Worm (Caenorhabditis elegans) whole organism, L1 larva: ENCODE measurements around the gene nhr-204.

Source experiments
- C34B4.2 ChIP-seq: sonication (generic microtip); optimal IDR thresholded peaks from 2 replicates; lab custom pipeline; 2017; ENCODE audit warnings: mild to moderate bottlenecking, missing genetic modification characterization, missing compliant biosample characterization
- aha-1 ChIP-seq: fragments of 150-350 bp; optimal IDR thresholded peaks from 2 replicates; lab custom pipeline; 2014; ENCODE audit warnings: missing biosample characterization, missing genetic modification characterization
- blmp-1 ChIP-seq: fragments of 150-350 bp; optimal IDR thresholded peaks from 2 replicates; lab custom pipeline; 2014; ENCODE audit warnings: missing biosample characterization, missing genetic modification characterization
- ceh-8 ChIP-seq: fragments of 200-800 bp; sonication (Bioruptor generic); optimal IDR thresholded peaks from 2 replicates; lab custom pipeline; 2018; ENCODE audit warnings: mild to moderate bottlenecking, missing genetic modification characterization, moderate library complexity, missing compliant biosample characterization
- dsc-1 ChIP-seq: sonication (generic microtip); optimal IDR thresholded peaks from 2 replicates; lab custom pipeline; 2016; ENCODE audit warnings: mild to moderate bottlenecking, missing genetic modification characterization, missing compliant biosample characterization
- efl-1 ChIP-seq, 4 experiments: fragments of 150-350 bp; optimal IDR thresholded peaks in 3 of 4; peaks in 1 of 4; 1 replicate in 1 of 4; 2 replicates in 3 of 4; lab custom pipeline; 2014; ENCODE audit warnings: missing biosample characterization in 2 of 4, missing genetic modification characterization in 2 of 4, missing genetic modification reagents in 2 of 4
- elt-3 ChIP-seq, 6 experiments: fragments of 150-350 bp in 1 of 6; sonication (generic microtip); optimal IDR thresholded peaks; 2 replicates each; lab custom pipeline; 2017 to 2018; ENCODE audit warnings: missing biosample characterization in 6 of 6, missing genetic modification characterization in 6 of 6, inconsistent platforms in 1 of 6
- ets-5 ChIP-seq: fragments of 200-800 bp; sonication (Bioruptor generic); IDR thresholded peaks from 2 replicates; pipeline ENCODE4 v1.3.6; 2022; ENCODE audit warnings: missing genetic modification characterization, missing compliant biosample characterization
- fkh-8 ChIP-seq: sonication (generic microtip); optimal IDR thresholded peaks from 2 replicates; lab custom pipeline; 2016; ENCODE audit warnings: mild to moderate bottlenecking, missing genetic modification characterization, missing compliant biosample characterization
- fos-1 ChIP-seq: fragments of 150-350 bp; optimal IDR thresholded peaks from 2 replicates; lab custom pipeline; 2014; ENCODE audit warnings: missing biosample characterization, missing genetic modification characterization
- hlh-4 ChIP-seq: sonication (generic microtip); optimal IDR thresholded peaks from 2 replicates; lab custom pipeline; 2016; ENCODE audit warnings: mild to moderate bottlenecking, missing genetic modification characterization, missing compliant biosample characterization
- isw-1 ChIP-seq: fragments of 200-800 bp; sonication (Bioruptor generic); IDR thresholded peaks from 2 replicates; pipeline ENCODE4 v1.3.6; 2022; ENCODE audit warnings: missing genetic modification characterization, missing compliant biosample characterization
- lin-39 ChIP-seq: fragments of 150-350 bp; optimal IDR thresholded peaks from 2 replicates; lab custom pipeline; 2014; ENCODE audit warnings: missing biosample characterization, missing genetic modification reagents, missing genetic modification characterization
- mdl-1 ChIP-seq, 2 experiments: fragments of 150-350 bp; optimal IDR thresholded peaks; 2 replicates each; lab custom pipeline; 2014 to 2017; ENCODE audit warnings: missing biosample characterization in 2 of 2, missing genetic modification characterization in 2 of 2, inconsistent platforms in 1 of 2
- mef-2 ChIP-seq: fragments of 150-350 bp; optimal IDR thresholded peaks from 2 replicates; lab custom pipeline; 2014; ENCODE audit warnings: missing biosample characterization, missing genetic modification characterization
- mep-1 ChIP-seq: fragments of 150-350 bp; optimal IDR thresholded peaks from 2 replicates; lab custom pipeline; 2014; ENCODE audit warnings: missing biosample characterization, missing genetic modification characterization
- nhr-71 ChIP-seq: sonication (generic microtip); optimal IDR thresholded peaks from 2 replicates; lab custom pipeline; 2016; ENCODE audit warnings: mild to moderate bottlenecking, missing genetic modification characterization, moderate library complexity, missing compliant biosample characterization
- nhr-84 ChIP-seq: sonication (generic microtip); optimal IDR thresholded peaks from 2 replicates; lab custom pipeline; 2017; ENCODE audit warnings: missing biosample characterization, missing genetic modification characterization
- nhr-85 ChIP-seq: sonication (generic microtip); peaks from one replicate; lab custom pipeline; 2016; ENCODE audit warnings: missing genetic modification characterization, inconsistent platforms, missing compliant biosample characterization
- nhr-90 ChIP-seq: sonication (generic microtip); optimal IDR thresholded peaks from 2 replicates; lab custom pipeline; 2016; ENCODE audit warnings: mild to moderate bottlenecking, missing genetic modification characterization, missing compliant biosample characterization; ENCODE audit not compliant: poor library complexity
- pag-3 ChIP-seq: sonication (generic microtip); optimal IDR thresholded peaks from 2 replicates; lab custom pipeline; 2017; ENCODE audit warnings: missing genetic modification characterization, mild to moderate bottlenecking, missing compliant biosample characterization, antibody characterized with exemption, borderline replicate concordance; ENCODE audit not compliant: insufficient read depth
- pqm-1 ChIP-seq: sonication (generic microtip); optimal IDR thresholded peaks from 3 replicates; lab custom pipeline; 2017; ENCODE audit warnings: missing biosample characterization, missing genetic modification characterization
- skn-1 ChIP-seq: fragments of 150-350 bp; optimal IDR thresholded peaks from 2 replicates; lab custom pipeline; 2014; ENCODE audit warnings: missing biosample characterization, missing genetic modification characterization
- sptf-1 ChIP-seq: fragments of 150-350 bp; optimal IDR thresholded peaks from 2 replicates; lab custom pipeline; 2014; ENCODE audit warnings: missing biosample characterization, missing genetic modification characterization
- sup-37 ChIP-seq: fragments of 200-800 bp; sonication (Bioruptor generic); optimal IDR thresholded peaks from 2 replicates; lab custom pipeline; 2018; ENCODE audit warnings: mild to moderate bottlenecking, missing genetic modification characterization, missing compliant biosample characterization
- tbx-2 ChIP-seq: sonication (generic microtip); optimal IDR thresholded peaks from 2 replicates; lab custom pipeline; 2016; ENCODE audit warnings: missing genetic modification characterization, missing compliant biosample characterization
- unc-130 ChIP-seq: fragments of 150-350 bp; optimal IDR thresholded peaks from 2 replicates; lab custom pipeline; 2017; ENCODE audit warnings: missing biosample characterization, missing genetic modification characterization, inconsistent platforms
- unc-86 ChIP-seq: sonication (generic microtip); optimal IDR thresholded peaks from 2 replicates; lab custom pipeline; 2016; ENCODE audit warnings: missing genetic modification characterization, missing compliant biosample characterization
- vab-15 ChIP-seq: sonication (generic microtip); optimal IDR thresholded peaks from 2 replicates; lab custom pipeline; 2017; ENCODE audit warnings: missing genotype, mild to moderate bottlenecking, missing genetic modification characterization, missing compliant biosample characterization
- ztf-11 ChIP-seq, 2 experiments: sonication (generic microtip); optimal IDR thresholded peaks; 2 replicates each; lab custom pipeline; 2016 to 2017; ENCODE audit warnings: missing genetic modification characterization in 2 of 2, missing biosample characterization in 1 of 2, missing compliant biosample characterization in 1 of 2

The nhr-204 gene

DNA sequence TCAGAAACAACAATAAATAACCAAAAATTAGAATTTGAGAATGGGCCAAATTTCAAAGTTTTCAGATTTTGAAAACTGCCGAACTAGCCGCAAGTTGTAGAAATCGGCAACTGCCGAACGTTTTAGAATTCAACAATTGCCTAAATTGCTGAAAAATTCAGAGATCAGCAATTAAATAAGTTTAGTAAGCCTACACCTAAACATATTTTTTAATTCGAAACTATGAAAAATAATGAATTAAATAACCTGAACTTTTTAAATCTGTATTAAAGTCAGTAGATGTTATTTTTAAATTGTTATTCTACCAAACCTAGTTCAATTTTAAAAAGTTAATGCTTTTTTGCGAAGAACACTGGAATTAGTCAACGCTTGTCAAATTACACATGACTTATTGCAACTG is at the start of gene nhr-204:
Gene nhr-204 (minus strand): TSS at position 101 of the 400 bp plus-strand sequence.
- TF ChIP-seq fos-1 (tag; lab: Kevin White, UChicago) = no peak
- no peak for TF ChIP-seq sup-37 (GFP tag; lab: Kevin White, UChicago)
- no peak for TF ChIP-seq vab-15 (tag; lab: Kevin White, UChicago)
- no peak for TF ChIP-seq hlh-4 (tag; lab: Kevin White, UChicago)
- no peak for TF ChIP-seq skn-1 (tag; lab: Kevin White, UChicago)
- no peak for TF ChIP-seq blmp-1 (tag; lab: Kevin White, UChicago)
- no peak for TF ChIP-seq nhr-71
- TF ChIP-seq nhr-90 (tag; lab: Kevin White, UChicago) = no peak
- no peak for TF ChIP-seq mdl-1 (tag; optimal IDR thresholded peaks at IDR 0.05; lab: Kevin White, UChicago)
- TF ChIP-seq tbx-2 (tag; lab: Kevin White, UChicago) = no peak
- TF ChIP-seq ets-5 (GFP tag; lab: Robert Waterston, UW) = no peak
- TF ChIP-seq fkh-8 = no peak
- TF ChIP-seq mef-2 (tag; lab: Kevin White, UChicago) = no peak
- no peak for TF ChIP-seq isw-1 (GFP tag; lab: Robert Waterston, UW)
- no peak for TF ChIP-seq unc-86 (tag; lab: Kevin White, UChicago)

DNA sequence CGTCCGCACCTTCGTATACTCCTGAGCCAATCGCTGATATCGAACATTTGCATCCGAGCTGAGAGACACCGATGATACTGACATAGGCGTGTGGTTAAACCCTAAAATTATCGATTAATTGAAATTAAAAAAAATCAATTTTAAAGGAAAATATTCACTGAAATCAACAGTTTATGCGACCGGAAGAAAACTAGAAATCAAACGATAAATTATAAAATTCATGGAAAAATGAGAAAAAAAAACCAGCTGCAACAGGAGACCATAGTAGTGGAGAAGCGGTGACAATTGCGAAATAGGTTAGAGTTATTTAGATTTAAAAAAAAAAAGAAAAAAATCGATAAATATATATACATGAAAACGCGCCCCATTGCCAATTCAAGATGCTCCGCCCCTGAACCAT is 46.0 kb upstream of the nhr-204 start, which contains the start of gene F33E11.3:
Gene F33E11.3 (minus strand): TSS at position 101 of the 400 bp plus-strand sequence.
- TF ChIP-seq ztf-11 (tag; optimal IDR thresholded peaks at IDR 0.05; lab: Kevin White, UChicago) (no peak), unc-130 (no peak), efl-1 (optimal IDR thresholded peaks at IDR 0.05; lab: Kevin White, UChicago) (no peak), efl-1 (GFP tag; optimal IDR thresholded peaks at IDR 0.05 in 1 of 2; lab: Kevin White, UChicago) (peak in 1 of 2 experiments; percentile 86), nhr-85 (tag; lab: Kevin White, UChicago) (peak; percentile 44)

DNA sequence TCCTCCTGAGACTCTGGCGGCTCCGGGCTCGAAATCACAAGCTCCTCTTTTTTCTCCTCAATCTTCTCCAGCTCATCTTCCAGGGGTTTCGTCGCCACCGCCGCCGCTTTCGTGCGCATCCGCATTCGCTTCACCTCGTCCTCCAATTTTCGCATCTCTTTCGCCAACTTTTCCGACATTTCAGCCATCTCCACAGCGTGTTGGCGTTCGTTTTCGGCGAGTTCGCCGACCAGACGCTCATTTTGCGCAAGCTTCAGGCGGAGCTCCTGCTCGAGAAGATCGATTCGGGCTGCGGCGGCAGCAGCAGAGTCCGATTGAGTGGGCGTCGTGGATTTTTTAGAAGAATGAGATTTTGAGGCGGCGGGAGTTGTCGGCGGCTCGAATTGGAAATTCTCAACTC is 44.6 kb upstream of the nhr-204 start:
- no peak for TF ChIP-seq vab-15 (tag; lab: Kevin White, UChicago)

DNA sequence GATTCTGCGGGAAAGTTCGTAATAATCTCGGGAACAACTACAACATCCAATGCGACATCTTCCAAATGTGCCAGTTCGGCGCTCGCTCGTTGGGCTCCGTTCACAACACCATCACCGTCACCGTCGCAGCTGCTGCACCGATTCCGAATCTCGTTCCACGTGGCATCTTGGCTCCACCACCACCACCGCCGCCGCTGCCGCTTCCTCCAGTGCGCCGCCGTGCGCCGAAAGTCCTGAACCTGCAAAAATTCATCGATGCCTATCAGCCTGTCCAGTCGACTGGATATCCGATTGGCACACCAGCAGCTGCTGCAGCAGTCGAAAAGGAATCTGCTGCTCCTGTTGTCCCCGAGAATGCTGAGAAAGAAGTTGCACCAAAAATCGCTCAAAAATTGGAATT is 39.8 kb upstream of the nhr-204 start:
- no peak for TF ChIP-seq sptf-1

DNA sequence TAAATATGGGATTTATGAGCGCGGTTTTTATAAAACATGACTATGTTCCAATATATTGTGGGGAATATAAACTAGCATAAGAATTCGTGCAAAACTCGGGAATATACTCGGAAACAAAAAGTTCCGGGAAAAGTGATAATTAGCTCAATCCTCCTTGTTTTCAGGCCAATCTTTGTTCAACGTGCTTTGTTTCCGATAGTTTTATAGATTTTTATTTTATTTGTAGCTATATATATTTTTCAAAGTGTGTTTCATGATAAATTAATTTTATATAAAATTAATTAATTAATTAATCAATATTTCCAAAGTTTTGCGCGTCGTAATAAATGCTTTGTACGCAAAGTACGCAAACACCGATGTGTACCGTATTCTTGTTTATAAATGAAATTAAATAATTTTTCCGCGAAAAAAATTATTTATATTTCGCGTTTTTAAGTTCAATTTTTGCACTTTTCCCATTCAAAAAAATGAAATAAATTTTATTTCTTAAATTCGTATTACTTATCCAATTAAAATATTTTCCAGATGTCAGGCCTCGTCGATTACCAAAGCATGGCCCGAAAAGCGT is 38.9 kb upstream of the nhr-204 start, which contains the start of gene F33E11.2:
Gene F33E11.2 (plus strand): TSS at position 524 of the 568 bp plus-strand sequence.
- TF ChIP-seq dsc-1 (tag; lab: Kevin White, UChicago) = no peak
- TF ChIP-seq aha-1 (tag; lab: Kevin White, UChicago) = no peak
- TF ChIP-seq ceh-8 (GFP tag; lab: Kevin White, UChicago) = no peak
- TF ChIP-seq C34B4.2 (tag; lab: Kevin White, UChicago) = no peak
- TF ChIP-seq pag-3 (tag; lab: Kevin White, UChicago) = no peak
- no peak for TF ChIP-seq nhr-84
- no peak for TF ChIP-seq mep-1 (tag; lab: Kevin White, UChicago)
- no peak for TF ChIP-seq lin-39 (tag; lab: Kevin White, UChicago)
- no peak for TF ChIP-seq elt-3 (tag; optimal IDR thresholded peaks at IDR 0.05; lab: Kevin White, UChicago)

DNA sequence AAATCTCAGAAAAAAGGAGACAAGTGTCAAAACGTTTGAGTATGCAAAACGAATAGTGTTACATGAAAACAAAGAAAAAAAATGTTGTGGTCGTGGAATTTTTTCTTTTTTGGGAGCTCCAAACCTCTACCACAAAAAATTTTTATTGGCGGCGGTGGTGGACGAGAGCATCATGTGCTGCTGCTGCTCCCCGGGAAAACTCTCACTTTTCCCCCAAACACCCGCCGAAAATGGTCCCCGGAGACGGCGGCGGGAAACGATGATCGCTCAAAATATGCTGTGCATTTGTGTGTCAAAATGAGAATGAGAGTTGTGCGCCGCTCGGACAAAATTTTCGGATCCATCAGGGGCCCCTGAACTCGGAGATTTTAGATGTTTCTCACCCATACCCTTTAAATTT is 37.2 kb upstream of the nhr-204 start:
- TF ChIP-seq pqm-1 (tag; lab: Kevin White, UChicago) = no peak
- no peak for TF ChIP-seq ets-5 (GFP tag; lab: Robert Waterston, UW)
- TF ChIP-seq tbx-2 (tag; lab: Kevin White, UChicago) = no peak
